Fruit fly (Drosophila melanogaster): Measurements from ENCODE around the gene CG14137.
A peak's percentile ranks its signal among the peaks of the same experiment; 100 is the strongest.

CG14137 gene

DNA sequence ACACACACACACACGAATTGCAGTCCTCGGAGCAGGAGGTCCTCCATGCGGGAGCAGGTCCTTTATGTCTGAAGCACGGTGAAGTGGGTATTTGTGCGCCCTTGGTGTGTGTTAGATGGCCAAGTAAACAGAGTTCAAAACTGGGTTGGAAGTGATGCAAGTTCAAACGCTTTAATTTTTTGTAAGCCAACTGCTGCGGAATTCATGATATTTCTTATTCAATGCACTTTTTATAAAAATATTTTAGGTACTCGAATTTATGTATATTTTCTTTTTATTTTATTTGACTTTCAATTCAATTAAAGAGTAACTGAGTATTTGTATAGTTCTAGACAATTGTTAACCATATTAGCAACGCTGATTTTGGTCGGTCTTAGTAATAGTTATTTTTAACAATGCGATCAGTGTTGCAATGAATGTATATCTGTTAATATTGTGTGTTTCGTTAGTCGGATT lies at the start of gene CG14137, which contains the start of gene CG46394:
Gene CG14137, minus strand, starts transcription at position 101 of the 456 bp plus-strand sequence.
Gene CG46394, plus strand, starts transcription at position 406 of the 456 bp plus-strand sequence.
- TF ChIP-seq Dfd (GFP tag; optimal IDR thresholded peaks at IDR 0.05), result peak; percentile 84
- TF ChIP-seq Rel (GFP tag; optimal IDR thresholded peaks at IDR 0.05), result no peak
- TF ChIP-seq Rel (tag; optimal IDR thresholded peaks at IDR 0.05), result no peak

DNA sequence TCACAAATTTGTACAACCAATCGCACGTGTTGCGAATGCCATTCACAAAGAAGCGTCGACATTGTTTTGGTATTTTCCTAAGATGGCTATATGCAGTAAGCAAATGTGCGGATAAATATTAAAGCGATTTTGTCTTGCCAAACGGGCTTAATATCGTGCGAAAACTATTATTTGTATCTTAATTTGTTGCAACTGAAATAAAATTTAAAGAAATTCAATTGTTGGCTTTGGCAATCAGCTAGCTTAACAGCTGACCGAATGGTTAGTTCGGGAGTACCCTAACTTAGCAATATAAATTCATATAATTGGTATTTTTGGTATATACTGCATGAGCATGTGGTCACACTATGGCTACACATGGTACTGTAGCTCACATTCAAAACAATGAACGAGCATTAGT lies 48.5 kb upstream of the CG14137 start, which contains the start of the genes RIOK1 and Polr3H:
Gene RIOK1, minus strand, starts transcription at position 65 of the 400 bp plus-strand sequence.
Gene Polr3H, plus strand, starts transcription at position 347 of the 400 bp plus-strand sequence.
- TF ChIP-seq woc (GFP tag; optimal IDR thresholded peaks at IDR 0.05), result no peak
- no peak for TF ChIP-seq lola (GFP tag; optimal IDR thresholded peaks at IDR 0.05)
- TF ChIP-seq CG9705 (GFP tag; optimal IDR thresholded peaks at IDR 0.05), result no peak
- TF ChIP-seq GATAd (GFP tag; optimal IDR thresholded peaks at IDR 0.05), result no peak
- TF ChIP-seq CrebA (GFP tag; optimal IDR thresholded peaks at IDR 0.05; ENCODE audit: borderline replicate concordance), result no peak
- TF ChIP-seq Hr78 (GFP tag; optimal IDR thresholded peaks at IDR 0.05), result no peak
- TF ChIP-seq Rel (GFP tag; optimal IDR thresholded peaks at IDR 0.05), result no peak
- peak; percentile 89 for TF ChIP-seq Rel (tag; optimal IDR thresholded peaks at IDR 0.05)
- TF ChIP-seq N (GFP tag; optimal IDR thresholded peaks at IDR 0.05), result no peak
- peak; percentile 76 for TF ChIP-seq rgr (GFP tag; optimal IDR thresholded peaks at IDR 0.05)
- TF ChIP-seq CG32264 (GFP tag; optimal IDR thresholded peaks at IDR 0.05), result no peak
- peak; percentile 78 for TF ChIP-seq ey (GFP tag; optimal IDR thresholded peaks at IDR 0.05)
- no peak for TF ChIP-seq pan (optimal IDR thresholded peaks at IDR 0.05)
- peak; percentile 78 for TF ChIP-seq Myc (optimal IDR thresholded peaks at IDR 0.05)
- peak; percentile 58 for TF ChIP-seq br (GFP tag; optimal IDR thresholded peaks at IDR 0.05)
- TF ChIP-seq tai (GFP tag; optimal IDR thresholded peaks at IDR 0.05), result no peak
- TF ChIP-seq foxo (GFP tag; optimal IDR thresholded peaks at IDR 0.05), result no peak
- no peak for TF ChIP-seq dmrt93B (GFP tag; optimal IDR thresholded peaks at IDR 0.05)
- no peak for TF ChIP-seq HLH106 (tag; optimal IDR thresholded peaks at IDR 0.05)
- TF ChIP-seq Hnf4 (GFP tag; optimal IDR thresholded peaks at IDR 0.05), result no peak
- TF ChIP-seq sv (GFP tag; optimal IDR thresholded peaks at IDR 0.05), result peak; percentile 68
- TF ChIP-seq brk (GFP tag; optimal IDR thresholded peaks at IDR 0.05), result no peak
- peak; percentile 48 for TF ChIP-seq dsf (GFP tag; optimal IDR thresholded peaks at IDR 0.05; ENCODE audit: borderline replicate concordance)
- TF ChIP-seq dl (GFP tag; optimal IDR thresholded peaks at IDR 0.05; ENCODE audit: insufficient read depth in 1 of 2, partially characterized antibody in 2 of 2), result no peak
- no peak for TF ChIP-seq sage (GFP tag; optimal IDR thresholded peaks at IDR 0.05)
- TF ChIP-seq OdsH (GFP tag; optimal IDR thresholded peaks at IDR 0.05), result peak; percentile 65
- TF ChIP-seq Hr83 (GFP tag; optimal IDR thresholded peaks at IDR 0.05; ENCODE audit: poor library complexity, severe bottlenecking), result no peak
- no peak for TF ChIP-seq Dif (GFP tag; optimal IDR thresholded peaks at IDR 0.05; ENCODE audit: partially characterized antibody)
- no peak for TF ChIP-seq Mio (GFP tag; optimal IDR thresholded peaks at IDR 0.05)
- TF ChIP-seq Abd-B (GFP tag; optimal IDR thresholded peaks at IDR 0.05), result no peak
- TF ChIP-seq psq (GFP tag; optimal IDR thresholded peaks at IDR 0.05), result peak; percentile 54
- no peak for TF ChIP-seq usp (GFP tag; optimal IDR thresholded peaks at IDR 0.05)
- TF ChIP-seq Jra (GFP tag; optimal IDR thresholded peaks at IDR 0.05), result peak; percentile 58

DNA sequence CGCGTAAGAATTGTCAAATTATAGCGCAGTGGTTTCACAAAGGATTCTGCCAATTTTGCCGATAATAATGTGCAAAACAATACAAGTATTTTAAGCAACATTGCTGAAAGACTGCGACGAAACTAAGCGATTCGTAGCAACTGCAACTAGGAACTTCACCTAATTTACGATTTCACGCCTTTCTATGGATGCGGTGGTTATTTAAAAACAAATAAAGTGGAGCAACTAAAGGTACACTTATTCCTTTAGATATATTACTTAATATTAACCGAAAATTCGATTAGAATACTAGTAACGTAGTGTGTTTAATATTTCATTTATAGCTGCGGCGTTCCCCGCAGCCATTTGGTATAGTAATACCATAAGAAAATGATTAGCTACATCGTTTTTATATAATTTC lies 46.1 kb upstream of the CG14137 start, which contains the start of gene CG6071:
Gene CG6071, minus strand, starts transcription at position 101 of the 400 bp plus-strand sequence.
- TF ChIP-seq sv (GFP tag; optimal IDR thresholded peaks at IDR 0.05) (no peak), CG32264 (GFP tag; optimal IDR thresholded peaks at IDR 0.05) (no peak), jim (GFP tag; optimal IDR thresholded peaks at IDR 0.05) (no peak), sage (GFP tag; optimal IDR thresholded peaks at IDR 0.05) (no peak), CrebA (GFP tag; optimal IDR thresholded peaks at IDR 0.05; ENCODE audit: borderline replicate concordance) (no peak), dl (GFP tag; optimal IDR thresholded peaks at IDR 0.05; ENCODE audit: insufficient read depth in 1 of 2, partially characterized antibody in 2 of 2) (no peak), ey (GFP tag; optimal IDR thresholded peaks at IDR 0.05) (no peak), brk (GFP tag; optimal IDR thresholded peaks at IDR 0.05) (no peak), Myc (optimal IDR thresholded peaks at IDR 0.05) (no peak), h (GFP tag; optimal IDR thresholded peaks at IDR 0.05) (no peak), Dfd (GFP tag; optimal IDR thresholded peaks at IDR 0.05) (no peak), dmrt93B (GFP tag; optimal IDR thresholded peaks at IDR 0.05) (no peak), psq (GFP tag; optimal IDR thresholded peaks at IDR 0.05) (no peak), OdsH (GFP tag; optimal IDR thresholded peaks at IDR 0.05) (no peak), dsf (GFP tag; optimal IDR thresholded peaks at IDR 0.05; ENCODE audit: borderline replicate concordance) (no peak)
